Worm (Caenorhabditis elegans) whole organism, L4/young adult: ENCODE results near the gene F38B7.2.

ENCODE experiments used
- W03F9.2 ChIP-seq: fragments of 150-350 bp; optimal IDR thresholded peaks from 2 replicates; lab custom pipeline; 2014; ENCODE audit warnings: missing biosample characterization, missing genetic modification characterization
- dao-5 ChIP-seq: sonication (generic microtip); optimal IDR thresholded peaks from 2 replicates; lab custom pipeline; 2016; ENCODE audit warnings: missing genotype, missing genetic modification characterization, moderate library complexity, missing compliant biosample characterization
- him-1 ChIP-seq: sonication (generic microtip); optimal IDR thresholded peaks from 2 replicates; lab custom pipeline; 2016; ENCODE audit warnings: missing genotype, missing genetic modification reagents, missing genetic modification characterization, missing compliant biosample characterization

DNA sequence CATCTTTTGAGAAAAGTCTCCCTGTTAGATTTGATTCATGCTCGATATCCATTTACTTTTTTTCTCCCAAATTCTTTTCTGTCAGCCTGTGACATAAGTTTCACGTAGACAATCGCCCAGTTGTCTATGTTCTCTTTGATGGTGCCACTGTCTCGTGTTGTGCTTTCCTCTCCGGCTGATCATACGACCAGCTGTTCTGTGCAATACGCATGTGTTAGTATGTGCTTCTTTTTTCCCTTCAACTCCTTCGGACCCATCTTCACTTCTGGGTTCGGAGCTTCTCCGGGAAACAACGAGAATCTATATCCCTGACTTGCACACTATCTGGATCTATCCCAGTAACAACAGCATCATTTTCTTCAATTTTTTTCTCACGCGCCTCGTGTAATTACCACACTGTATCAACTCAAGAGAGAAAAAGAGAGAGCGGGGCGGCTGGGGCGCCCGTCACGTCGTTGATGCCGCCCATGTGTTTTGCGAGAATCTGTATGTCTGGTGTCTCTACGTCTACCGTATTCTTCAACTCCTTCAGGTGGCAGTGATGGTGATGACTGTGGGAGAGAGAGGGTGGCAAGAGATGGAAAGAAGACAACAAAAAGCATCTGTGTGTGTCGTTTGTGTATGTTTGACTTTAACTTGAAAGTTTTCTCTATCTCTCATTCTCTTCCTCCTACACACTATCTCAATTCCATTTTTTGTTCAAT is 11.8 kb upstream of the F38B7.2 start:
- peak; percentile 43 for TF ChIP-seq dao-5 (tag; lab: Kevin White, UChicago)
- TF ChIP-seq W03F9.2 (tag; lab: Kevin White, UChicago) = peak; percentile 23
- no peak for TF ChIP-seq him-1 (tag; lab: Kevin White, UChicago)
